Worm (Caenorhabditis elegans) whole organism, L2 larva: ENCODE data around the gene F46H5.5.

Source experiments
- C34F6.9 ChIP-seq: fragments of 150-350 bp; optimal IDR thresholded peaks from 2 replicates; lab custom pipeline; 2014; ENCODE audit warnings: missing biosample characterization, missing genetic modification characterization
- R02D3.7 ChIP-seq: fragments of 150-350 bp; optimal IDR thresholded peaks from 2 replicates; lab custom pipeline; 2014; ENCODE audit warnings: missing biosample characterization, missing genetic modification characterization
- ZK546.5 ChIP-seq: sonication (generic microtip); optimal IDR thresholded peaks from 2 replicates; lab custom pipeline; 2017; ENCODE audit warnings: missing biosample characterization, missing genetic modification characterization
- ama-1 ChIP-seq: fragments of 150-350 bp; optimal IDR thresholded peaks from 2 replicates; lab custom pipeline; 2018; ENCODE audit warnings: inconsistent platforms
- blmp-1 ChIP-seq: sonication (generic microtip); optimal IDR thresholded peaks from 2 replicates; lab custom pipeline; 2017; ENCODE audit warnings: missing genetic modification characterization, mild to moderate bottlenecking, missing compliant biosample characterization, antibody characterized with exemption, moderate library complexity; ENCODE audit not compliant: insufficient read depth
- crh-2 ChIP-seq: sonication (generic microtip); optimal IDR thresholded peaks from 2 replicates; lab custom pipeline; 2017; ENCODE audit warnings: missing biosample characterization, missing genetic modification characterization
- egl-27 ChIP-seq: sonication (generic microtip); optimal IDR thresholded peaks from 3 replicates; lab custom pipeline; 2017; ENCODE audit warnings: missing biosample characterization, missing genetic modification reagents, missing genetic modification characterization
- elt-1 ChIP-seq: fragments of 150-350 bp; optimal IDR thresholded peaks from 2 replicates; lab custom pipeline; 2014; ENCODE audit warnings: missing biosample characterization, missing genetic modification characterization
- fos-1 ChIP-seq: fragments of 150-350 bp; optimal IDR thresholded peaks from 2 replicates; lab custom pipeline; 2014; ENCODE audit warnings: missing biosample characterization, missing genetic modification characterization
- gmeb-1 ChIP-seq: fragments of 150-350 bp; optimal IDR thresholded peaks from 2 replicates; lab custom pipeline; 2014; ENCODE audit warnings: missing biosample characterization, missing genetic modification characterization
- lin-11 ChIP-seq: fragments of 150-350 bp; sonication (generic microtip); optimal IDR thresholded peaks from 2 replicates; lab custom pipeline; 2014; ENCODE audit warnings: missing biosample characterization, missing genetic modification characterization, inconsistent platforms, mixed read lengths
- lin-13 ChIP-seq: fragments of 150-350 bp; optimal IDR thresholded peaks from 2 replicates; lab custom pipeline; 2014; ENCODE audit warnings: missing biosample characterization, missing genetic modification reagents, missing genetic modification characterization
- lsy-2 ChIP-seq, 2 experiments: fragments of 150-350 bp in 1 of 2; sonication (generic microtip) in 1 of 2; optimal IDR thresholded peaks; 2 replicates each; lab custom pipeline; 2014 to 2017; ENCODE audit warnings: missing biosample characterization in 2 of 2, missing genetic modification characterization in 2 of 2
- mab-5 ChIP-seq: fragments of 150-350 bp; optimal IDR thresholded peaks from 2 replicates; lab custom pipeline; 2014; ENCODE audit warnings: missing biosample characterization, missing genetic modification characterization
- mbf-1 ChIP-seq: sonication (generic microtip); optimal IDR thresholded peaks from 2 replicates; lab custom pipeline; 2017; ENCODE audit warnings: missing biosample characterization, missing genetic modification characterization
- nhr-10 ChIP-seq: sonication (generic microtip); optimal IDR thresholded peaks from 2 replicates; lab custom pipeline; 2017; ENCODE audit warnings: missing biosample characterization, missing genetic modification characterization
- nhr-12 ChIP-seq: fragments of 150-350 bp; optimal IDR thresholded peaks from 2 replicates; lab custom pipeline; 2014; ENCODE audit warnings: missing biosample characterization, missing genetic modification characterization
- nhr-129 ChIP-seq: fragments of 150-350 bp; optimal IDR thresholded peaks from 2 replicates; lab custom pipeline; 2014; ENCODE audit warnings: missing biosample characterization, missing genetic modification characterization
- nhr-21 ChIP-seq: fragments of 150-350 bp; optimal IDR thresholded peaks from 2 replicates; lab custom pipeline; 2014; ENCODE audit warnings: missing biosample characterization, missing genetic modification characterization
- nhr-23 ChIP-seq: fragments of 150-350 bp; optimal IDR thresholded peaks from 2 replicates; lab custom pipeline; 2014; ENCODE audit warnings: missing biosample characterization, missing genetic modification reagents, missing genetic modification characterization
- nhr-237 ChIP-seq: fragments of 150-350 bp; optimal IDR thresholded peaks from 2 replicates; lab custom pipeline; 2014; ENCODE audit warnings: missing biosample characterization, missing genetic modification characterization
- nhr-25 ChIP-seq: fragments of 150-350 bp; sonication (generic microtip); optimal IDR thresholded peaks from 3 replicates; lab custom pipeline; 2014; ENCODE audit warnings: missing biosample characterization, missing genetic modification characterization
- nhr-6 ChIP-seq: fragments of 150-350 bp; optimal IDR thresholded peaks from 2 replicates; lab custom pipeline; 2014; ENCODE audit warnings: missing biosample characterization, missing genetic modification characterization
- nhr-77 ChIP-seq: fragments of 150-350 bp; optimal IDR thresholded peaks from 2 replicates; lab custom pipeline; 2014; ENCODE audit warnings: missing biosample characterization, missing genetic modification characterization
- peb-1 ChIP-seq: fragments of 150-350 bp; optimal IDR thresholded peaks from 2 replicates; lab custom pipeline; 2014; ENCODE audit warnings: missing biosample characterization, missing genetic modification characterization
- sem-4 ChIP-seq: fragments of 150-350 bp; optimal IDR thresholded peaks from 2 replicates; lab custom pipeline; 2014; ENCODE audit warnings: missing biosample characterization, missing genetic modification reagents, missing genetic modification characterization
- skn-1 ChIP-seq: sonication (generic microtip); optimal IDR thresholded peaks from 2 replicates; lab custom pipeline; 2017; ENCODE audit warnings: missing biosample characterization, missing genetic modification characterization
- sma-3 ChIP-seq: sonication (generic microtip); optimal IDR thresholded peaks from 2 replicates; lab custom pipeline; 2016; ENCODE audit warnings: missing genetic modification reagents, missing genetic modification characterization, missing compliant biosample characterization
- sma-9 ChIP-seq, 2 experiments: fragments of 150-350 bp in 1 of 2; sonication (generic microtip) in 1 of 2; optimal IDR thresholded peaks; 2 replicates each; lab custom pipeline; 2014 to 2016; ENCODE audit warnings: missing genetic modification characterization in 2 of 2, mild to moderate bottlenecking in 1 of 2, missing biosample characterization in 1 of 2, missing compliant biosample characterization in 1 of 2, missing genetic modification reagents in 1 of 2, moderate library complexity in 1 of 2
- snpc-4 ChIP-seq: fragments of 150-350 bp; optimal IDR thresholded peaks from 2 replicates; lab custom pipeline; 2014; ENCODE audit warnings: missing biosample characterization, missing genetic modification characterization
- unc-39 ChIP-seq: fragments of 150-350 bp; optimal IDR thresholded peaks from 2 replicates; lab custom pipeline; 2014; ENCODE audit warnings: missing biosample characterization, missing genetic modification characterization
- unc-55 ChIP-seq: fragments of 150-350 bp; sonication (generic microtip); optimal IDR thresholded peaks from 3 replicates; lab custom pipeline; 2014; ENCODE audit warnings: missing biosample characterization, missing genetic modification reagents, missing genetic modification characterization
- zag-1 ChIP-seq: fragments of 150-350 bp; optimal IDR thresholded peaks from 2 replicates; lab custom pipeline; 2014; ENCODE audit warnings: missing biosample characterization, missing genetic modification characterization
- ztf-1 ChIP-seq: fragments of 200-800 bp; sonication (Bioruptor generic); conservative IDR thresholded peaks from 2 replicates; pipeline ENCODE4 v1.3.6; 2022; ENCODE audit warnings: missing genetic modification characterization, missing compliant biosample characterization
- ztf-4 ChIP-seq: fragments of 150-350 bp; optimal IDR thresholded peaks from 2 replicates; lab custom pipeline; 2014; ENCODE audit warnings: missing biosample characterization, missing genetic modification characterization

The F46H5.5 gene

ce11 chrX:7269379-7269778 is 12.6 kb upstream of the F46H5.5 start, which contains the start of gene grd-7:
TSS of gene grd-7 (minus strand) at chrX:7269479.
- TF ChIP-seq skn-1 (no peak), sem-4 (tag; lab: Kevin White, UChicago) (no peak), nhr-21 (tag; lab: Kevin White, UChicago) (no peak), zag-1 (tag; lab: Kevin White, UChicago) (no peak), elt-1 (tag; lab: Kevin White, UChicago) (no peak), ama-1 (lab: Kevin White, UChicago) (no peak), lin-13 (GFP tag; lab: Kevin White, UChicago) (no peak), ztf-1 (GFP tag; lab: Robert Waterston, UW) (no peak), gmeb-1 (tag; lab: Kevin White, UChicago) (no peak), unc-55 (GFP tag; lab: Kevin White, UChicago) (no peak), nhr-77 (tag; lab: Kevin White, UChicago) (no peak), lsy-2 (tag; optimal IDR thresholded peaks at IDR 0.05; lab: Kevin White, UChicago) (no peak), nhr-12 (no peak), ZK546.5 (tag; lab: Kevin White, UChicago) (no peak), blmp-1 (tag; lab: Kevin White, UChicago) (no peak), crh-2 (tag; lab: Kevin White, UChicago) (no peak), R02D3.7 (tag; lab: Kevin White, UChicago) (no peak)

ce11 chrX:7268965-7269364 is 12.2 kb upstream of the F46H5.5 start:
- TF ChIP-seq egl-27 (tag; lab: Kevin White, UChicago) (no peak), nhr-25 (tag; lab: Kevin White, UChicago) (no peak), unc-55 (GFP tag; lab: Kevin White, UChicago) (no peak), nhr-23 (no peak), nhr-6 (tag; lab: Kevin White, UChicago) (no peak), ztf-4 (tag; lab: Kevin White, UChicago) (no peak), lin-13 (GFP tag; lab: Kevin White, UChicago) (no peak), ama-1 (lab: Kevin White, UChicago) (no peak), ZK546.5 (tag; lab: Kevin White, UChicago) (no peak), peb-1 (tag; lab: Kevin White, UChicago) (no peak), blmp-1 (tag; lab: Kevin White, UChicago) (no peak), unc-39 (tag; lab: Kevin White, UChicago) (no peak), skn-1 (no peak), R02D3.7 (tag; lab: Kevin White, UChicago) (no peak), sma-3 (no peak), sem-4 (tag; lab: Kevin White, UChicago) (no peak)

- TF ChIP-seq nhr-21 (tag; lab: Kevin White, UChicago): no peak
- TF ChIP-seq skn-1: no peak
- TF ChIP-seq nhr-237: no peak
- no peak for TF ChIP-seq C34F6.9 (tag; lab: Kevin White, UChicago)
- no peak for TF ChIP-seq sma-9 (GFP tag; optimal IDR thresholded peaks at IDR 0.05; lab: Kevin White, UChicago)
- no peak for TF ChIP-seq sma-9 (tag; optimal IDR thresholded peaks at IDR 0.05; lab: Kevin White, UChicago)
- no peak for TF ChIP-seq nhr-129 (tag; lab: Kevin White, UChicago)
- no peak for TF ChIP-seq nhr-23
- no peak for TF ChIP-seq lin-11
- TF ChIP-seq fos-1 (tag; lab: Kevin White, UChicago): no peak
- no peak for TF ChIP-seq mbf-1 (tag; lab: Kevin White, UChicago)
- no peak for TF ChIP-seq ztf-1 (GFP tag; lab: Robert Waterston, UW)
- TF ChIP-seq mab-5 (tag; lab: Kevin White, UChicago): no peak
- no peak for TF ChIP-seq ztf-4 (tag; lab: Kevin White, UChicago)
- TF ChIP-seq ZK546.5 (tag; lab: Kevin White, UChicago): no peak
- no peak for TF ChIP-seq snpc-4
- no peak for TF ChIP-seq R02D3.7 (tag; lab: Kevin White, UChicago)
- no peak for TF ChIP-seq crh-2 (tag; lab: Kevin White, UChicago)
- TF ChIP-seq lsy-2 (tag; optimal IDR thresholded peaks at IDR 0.05; lab: Kevin White, UChicago): no peak
- no peak for TF ChIP-seq elt-1 (tag; lab: Kevin White, UChicago)
- TF ChIP-seq nhr-10 (tag; lab: Kevin White, UChicago): no peak
These were observed 8.6 kb upstream of the F46H5.5 start, which contains the start of gene F46H5.2 for ce11 chrX:7265348-7265747. TSS of gene F46H5.2 (plus strand) at chrX:7265648.
